Fruit fly (Drosophila melanogaster) whole organism, adult: Measurements from ENCODE around the gene wdn.
A peak's percentile ranks its signal among the peaks of the same experiment; 100 is the strongest.

Experiments used
- CG11617 ChIP-seq: fragments of 200-800 bp; sonication (Bioruptor generic); optimal IDR thresholded peaks from 2 replicates; lab custom pipeline; 2017; ENCODE audit warnings: mild to moderate bottlenecking, missing biosample characterization, missing genetic modification reagents, missing genetic modification characterization
- CG12768 ChIP-seq: fragments of 200-800 bp; sonication (Bioruptor generic); optimal IDR thresholded peaks from 2 replicates; lab custom pipeline; 2017; ENCODE audit warnings: missing biosample characterization, missing genetic modification characterization, mild to moderate bottlenecking, moderate library complexity, missing genetic modification reagents
- CG14711 ChIP-seq: fragments of 200-800 bp; sonication (Bioruptor generic); optimal IDR thresholded peaks from 2 replicates; lab custom pipeline; 2018; ENCODE audit warnings: missing biosample characterization, mild to moderate bottlenecking, missing genetic modification characterization, moderate library complexity
- CG1620 ChIP-seq: fragments of 200-800 bp; sonication (Bioruptor generic); optimal IDR thresholded peaks from 2 replicates; lab custom pipeline; 2016; ENCODE audit warnings: missing biosample characterization, missing genetic modification characterization
- CG33017 ChIP-seq: fragments of 200-800 bp; sonication (Bioruptor generic); optimal IDR thresholded peaks from 2 replicates; lab custom pipeline; 2018; ENCODE audit warnings: missing biosample characterization, mild to moderate bottlenecking, missing genetic modification characterization, moderate library complexity
- CG5204 ChIP-seq: fragments of 200-800 bp; sonication (Bioruptor generic); optimal IDR thresholded peaks from 2 replicates; lab custom pipeline; 2016; ENCODE audit warnings: missing biosample characterization, missing genetic modification characterization
- CG7045 ChIP-seq: fragments of 200-800 bp; sonication (Bioruptor generic); optimal IDR thresholded peaks from 2 replicates; lab custom pipeline; 2017; ENCODE audit warnings: missing biosample characterization, mild to moderate bottlenecking, missing genetic modification characterization
- CG7101 ChIP-seq: fragments of 200-800 bp; sonication (Bioruptor generic); optimal IDR thresholded peaks from 2 replicates; lab custom pipeline; 2018; ENCODE audit warnings: missing biosample characterization, mild to moderate bottlenecking, missing genetic modification characterization, moderate library complexity
- Clk ChIP-seq: fragments of 200-800 bp; sonication (Bioruptor generic); optimal IDR thresholded peaks from 2 replicates; lab custom pipeline; 2017; ENCODE audit warnings: missing biosample characterization, missing genetic modification characterization
- Crg-1 ChIP-seq: fragments of 200-800 bp; sonication (Bioruptor generic); optimal IDR thresholded peaks from 2 replicates; lab custom pipeline; 2016; ENCODE audit warnings: missing biosample characterization, missing genetic modification characterization
- Hr96 ChIP-seq: fragments of 200-800 bp; sonication (Bioruptor generic); optimal IDR thresholded peaks from 2 replicates; lab custom pipeline; 2016; ENCODE audit warnings: missing biosample characterization, missing genetic modification characterization
- Mnt ChIP-seq: fragments of 200-800 bp; sonication (Bioruptor generic); optimal IDR thresholded peaks from 2 replicates; lab custom pipeline; 2016; ENCODE audit warnings: missing biosample characterization, mild to moderate bottlenecking, missing genetic modification characterization
- bab1 ChIP-seq: fragments of 200-800 bp; sonication (Bioruptor generic); optimal IDR thresholded peaks from 3 replicates; lab custom pipeline; 2019; ENCODE audit warnings: missing biosample characterization, mild to moderate bottlenecking, missing genetic modification characterization, moderate library complexity
- cic ChIP-seq: fragments of 200-800 bp; sonication (Bioruptor generic); optimal IDR thresholded peaks from 2 replicates; lab custom pipeline; 2017; ENCODE audit warnings: missing biosample characterization, mild to moderate bottlenecking, missing genetic modification characterization, moderate library complexity
- cnc ChIP-seq, 2 experiments: fragments of >200 bp; optimal IDR thresholded peaks; 2 replicates each; lab custom pipeline; 2017
- kay ChIP-seq: fragments of 200-800 bp; sonication (Bioruptor generic); peaks from one replicate; lab custom pipeline; 2016; ENCODE audit warnings: missing biosample characterization, missing genetic modification characterization, borderline replicate concordance
- ovo ChIP-seq: fragments of 200-800 bp; sonication (Bioruptor generic); optimal IDR thresholded peaks from 2 replicates; lab custom pipeline; 2016; ENCODE audit warnings: missing biosample characterization, missing genetic modification characterization
- pad ChIP-seq: fragments of 200-800 bp; sonication (Bioruptor generic); optimal IDR thresholded peaks from 3 replicates; lab custom pipeline; 2017; ENCODE audit warnings: missing biosample characterization, missing genetic modification characterization, mild to moderate bottlenecking, moderate library complexity, missing genetic modification reagents
- tj ChIP-seq: fragments of 200-800 bp; sonication (Bioruptor generic); optimal IDR thresholded peaks from 3 replicates; lab custom pipeline; 2017; ENCODE audit warnings: missing biosample characterization, mild to moderate bottlenecking, missing genetic modification characterization, moderate library complexity
- toe ChIP-seq: fragments of 200-800 bp; sonication (Bioruptor generic); optimal IDR thresholded peaks from 2 replicates; lab custom pipeline; 2016; ENCODE audit warnings: missing biosample characterization, missing genetic modification characterization

The wdn gene

dm6 chr3R:28851966-28852377, 40.8 kb upstream of the wdn start:
- TF ChIP-seq CG1620 (no peak), CG11617 (no peak), CG33017 (tag; lab: Kevin White, UChicago) (no peak), bab1 (no peak), Clk (no peak), Hr96 (no peak), cnc (optimal IDR thresholded peaks at IDR 0.05; lab: Kevin White, UChicago) (no peak), Crg-1 (GFP tag; lab: Kevin White, UChicago) (no peak), CG7045 (no peak), ovo (GFP tag; lab: Kevin White, UChicago) (no peak), pad (GFP tag; lab: Kevin White, UChicago) (no peak)

- no peak for TF ChIP-seq Mnt (GFP tag; lab: Kevin White, UChicago)
Measured at dm6 chr3R:28851530-28851929, 40.4 kb upstream of the wdn start.

- TF ChIP-seq Hr96: no peak
- TF ChIP-seq Crg-1 (GFP tag; lab: Kevin White, UChicago): no peak
- TF ChIP-seq tj (GFP tag; lab: Kevin White, UChicago): peak; percentile 57
- TF ChIP-seq CG33017 (tag; lab: Kevin White, UChicago): no peak
- no peak for TF ChIP-seq cnc (optimal IDR thresholded peaks at IDR 0.05; lab: Kevin White, UChicago)
Measured at dm6 chr3R:28850662-28851257, 39.6 kb upstream of the wdn start.

- TF ChIP-seq kay (GFP tag; lab: Kevin White, UChicago) (no peak), cic (GFP tag; lab: Kevin White, UChicago) (peak; percentile 10), CG12768 (peak; percentile 35), bab1 (peak; percentile 48), tj (GFP tag; lab: Kevin White, UChicago) (peak; percentile 92)
Measured at dm6 chr3R:28848693-28849470, 37.7 kb upstream of the wdn start.

- no peak for TF ChIP-seq Clk
- no peak for TF ChIP-seq cnc (optimal IDR thresholded peaks at IDR 0.05; lab: Kevin White, UChicago)
- TF ChIP-seq CG5204: no peak
- TF ChIP-seq ovo (GFP tag; lab: Kevin White, UChicago): no peak
- no peak for TF ChIP-seq tj (GFP tag; lab: Kevin White, UChicago)
- TF ChIP-seq cic (GFP tag; lab: Kevin White, UChicago): no peak
- no peak for TF ChIP-seq pad (GFP tag; lab: Kevin White, UChicago)
- no peak for TF ChIP-seq Hr96
- no peak for TF ChIP-seq CG12768
- TF ChIP-seq CG33017 (tag; lab: Kevin White, UChicago): no peak
- no peak for TF ChIP-seq kay (GFP tag; lab: Kevin White, UChicago)
- TF ChIP-seq Crg-1 (GFP tag; lab: Kevin White, UChicago): no peak
Measured at dm6 chr3R:28847547-28848316, 36.6 kb upstream of the wdn start.

DNA sequence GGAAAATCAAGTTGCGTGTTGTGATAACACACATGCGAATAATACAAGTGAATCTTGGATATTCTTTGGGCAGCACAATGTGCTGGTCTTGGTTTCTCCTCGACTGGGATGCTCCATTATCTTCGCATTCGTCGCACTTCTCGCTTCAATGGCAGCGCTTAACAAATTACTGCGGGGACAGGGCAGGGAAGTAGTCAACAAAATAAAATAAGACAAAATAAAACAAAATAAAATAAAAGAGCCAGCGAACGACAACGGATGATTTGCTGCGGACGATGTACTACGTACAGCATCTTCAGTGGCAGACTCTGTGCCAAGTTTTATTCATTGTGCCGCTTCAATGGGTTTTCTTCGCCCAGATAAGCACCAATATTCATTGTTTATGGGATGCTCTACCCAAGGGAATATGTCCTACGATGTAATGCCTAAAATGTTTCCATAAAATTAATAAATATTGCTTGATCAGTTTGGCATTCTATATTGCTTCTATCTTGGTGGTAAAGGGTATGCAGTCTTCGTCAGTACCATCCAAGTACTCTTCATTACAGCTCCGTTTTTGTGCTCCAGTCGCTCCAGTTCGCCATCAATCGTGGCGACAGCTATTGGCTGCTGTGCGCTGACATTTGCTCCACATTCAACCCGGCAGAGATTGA, 35.9 kb upstream of the wdn start:
- TF ChIP-seq toe (GFP tag; lab: Kevin White, UChicago) (peak; percentile 30), CG7101 (tag; lab: Kevin White, UChicago) (no peak), Mnt (GFP tag; lab: Kevin White, UChicago) (no peak), kay (GFP tag; lab: Kevin White, UChicago) (peak; percentile 26)

- TF ChIP-seq kay (GFP tag; lab: Kevin White, UChicago) (no peak), CG14711 (tag; lab: Kevin White, UChicago) (no peak), Hr96 (no peak)
Measured at dm6 chr3R:28845981-28846380, 34.8 kb upstream of the wdn start.
